Fruit fly (Drosophila melanogaster) whole organism, prepupa: ENCODE data around the gene CG33233.

Experiments used
- Blimp-1 ChIP-seq: fragments of 200-800 bp; sonication (Bioruptor generic); optimal IDR thresholded peaks from 3 replicates; lab custom pipeline; 2017; ENCODE audit warnings: missing biosample characterization, missing genetic modification characterization, mild to moderate bottlenecking, moderate library complexity, missing genetic modification reagents
- CG10631 ChIP-seq: fragments of 200-800 bp; sonication (Bioruptor generic); optimal IDR thresholded peaks from 2 replicates; lab custom pipeline; 2016; ENCODE audit warnings: missing biosample characterization, missing genetic modification characterization
- CG10669 ChIP-seq: fragments of 200-800 bp; sonication (Bioruptor generic); optimal IDR thresholded peaks from 3 replicates; lab custom pipeline; 2018; ENCODE audit warnings: missing biosample characterization, mild to moderate bottlenecking, missing genetic modification characterization, moderate library complexity
- CG11294 ChIP-seq: fragments of 200-800 bp; sonication (Bioruptor generic); IDR thresholded peaks from 2 replicates; pipeline ENCODE4 v1.3.6; 2022; ENCODE audit warnings: missing biosample characterization, missing genetic modification characterization
- CG11762 ChIP-seq: fragments of 200-800 bp; sonication (Bioruptor generic); optimal IDR thresholded peaks from 3 replicates; lab custom pipeline; 2016; ENCODE audit warnings: missing biosample characterization, missing genetic modification characterization; ENCODE audit not compliant: insufficient read depth
- CG15336 ChIP-seq: fragments of 200-800 bp; sonication (Bioruptor generic); IDR thresholded peaks from 2 replicates; pipeline ENCODE4 v1.3.6; 2022; ENCODE audit warnings: missing biosample characterization, missing genetic modification characterization
- CG1621 ChIP-seq: fragments of 200-800 bp; sonication (Bioruptor generic); optimal IDR thresholded peaks from 3 replicates; lab custom pipeline; 2018; ENCODE audit warnings: missing biosample characterization, mild to moderate bottlenecking, missing genetic modification characterization
- CG16779 ChIP-seq: fragments of 200-800 bp; sonication (Bioruptor generic); optimal IDR thresholded peaks from 3 replicates; lab custom pipeline; 2017; ENCODE audit warnings: missing biosample characterization, mild to moderate bottlenecking, missing genetic modification characterization
- CG31627 ChIP-seq: fragments of 200-800 bp; sonication (Bioruptor generic); optimal IDR thresholded peaks from 3 replicates; lab custom pipeline; 2016; ENCODE audit warnings: missing biosample characterization, missing genetic modification characterization
- CG34406 ChIP-seq: fragments of 200-800 bp; sonication (Bioruptor generic); optimal IDR thresholded peaks from 3 replicates; lab custom pipeline; 2016; ENCODE audit warnings: missing biosample characterization, missing genetic modification characterization
- CG3919 ChIP-seq: fragments of 200-800 bp; sonication (Bioruptor generic); optimal IDR thresholded peaks from 3 replicates; lab custom pipeline; 2016; ENCODE audit warnings: missing biosample characterization, missing genetic modification characterization
- CG4318 ChIP-seq: fragments of 200-800 bp; sonication (Bioruptor generic); optimal IDR thresholded peaks from 3 replicates; lab custom pipeline; 2017; ENCODE audit warnings: missing biosample characterization, mild to moderate bottlenecking, missing genetic modification characterization
- CG6163 ChIP-seq: fragments of 200-800 bp; sonication (Bioruptor generic); IDR thresholded peaks from 3 replicates; pipeline ENCODE4 v1.3.6; 2022; ENCODE audit warnings: missing biosample characterization, missing genetic modification characterization
- CG6792 ChIP-seq: fragments of 200-800 bp; sonication (Bioruptor generic); optimal IDR thresholded peaks from 3 replicates; lab custom pipeline; 2016; ENCODE audit warnings: missing biosample characterization, missing genetic modification characterization
- CG6854 ChIP-seq: fragments of 200-800 bp; sonication (Bioruptor generic); optimal IDR thresholded peaks from 2 replicates; lab custom pipeline; 2017; ENCODE audit warnings: missing biosample characterization, mild to moderate bottlenecking, missing genetic modification characterization
- CG7368 ChIP-seq: fragments of 200-800 bp; sonication (Bioruptor generic); optimal IDR thresholded peaks from 3 replicates; lab custom pipeline; 2016; ENCODE audit warnings: missing biosample characterization, missing genetic modification characterization
- CG8119 ChIP-seq: fragments of 200-800 bp; sonication (Bioruptor generic); IDR thresholded peaks from 3 replicates; pipeline ENCODE4 v1.3.6; 2022; ENCODE audit warnings: missing biosample characterization, missing genetic modification characterization
- CG8319 ChIP-seq: fragments of 200-800 bp; sonication (Bioruptor generic); optimal IDR thresholded peaks from 3 replicates; lab custom pipeline; 2016; ENCODE audit warnings: missing biosample characterization, missing genetic modification characterization
- CG9139 ChIP-seq: fragments of 200-800 bp; sonication (Bioruptor generic); optimal IDR thresholded peaks from 3 replicates; lab custom pipeline; 2017; ENCODE audit warnings: missing biosample characterization, mild to moderate bottlenecking, missing genetic modification characterization
- Eip75B ChIP-seq: fragments of 200-800 bp; sonication (Bioruptor generic); optimal IDR thresholded peaks from 3 replicates; lab custom pipeline; 2016; ENCODE audit warnings: missing biosample characterization, missing genetic modification characterization
- Eip78C ChIP-seq: fragments of 200-800 bp; sonication (Bioruptor generic); peaks from one replicate; lab custom pipeline; 2016; ENCODE audit warnings: missing biosample characterization, missing genetic modification characterization
- Eip93F ChIP-seq: fragments of 200-800 bp; sonication (Bioruptor generic); optimal IDR thresholded peaks from 2 replicates; lab custom pipeline; 2016; ENCODE audit warnings: missing biosample characterization, mild to moderate bottlenecking, missing genetic modification characterization
- Ets96B ChIP-seq: fragments of 200-800 bp; optimal IDR thresholded peaks from 2 replicates; lab custom pipeline; 2019; ENCODE audit warnings: missing biosample characterization, mild to moderate bottlenecking, missing genetic modification characterization, moderate library complexity
- Hr39 ChIP-seq: fragments of 200-800 bp; sonication (Bioruptor generic); optimal IDR thresholded peaks from 2 replicates; lab custom pipeline; 2016; ENCODE audit warnings: missing biosample characterization, missing genetic modification characterization
- Hr4 ChIP-seq: fragments of 200-800 bp; sonication (Bioruptor generic); optimal IDR thresholded peaks from 3 replicates; lab custom pipeline; 2016; ENCODE audit warnings: missing biosample characterization, missing genetic modification characterization
- Met ChIP-seq: fragments of 200-800 bp; sonication (Bioruptor generic); optimal IDR thresholded peaks from 3 replicates; lab custom pipeline; 2016; ENCODE audit warnings: missing biosample characterization, missing genetic modification characterization
- OdsH ChIP-seq: fragments of 200-800 bp; sonication (Bioruptor generic); optimal IDR thresholded peaks from 3 replicates; lab custom pipeline; 2016; ENCODE audit warnings: missing biosample characterization, missing genetic modification characterization
- Smox ChIP-seq: fragments of 200-800 bp; sonication (Bioruptor generic); optimal IDR thresholded peaks from 3 replicates; lab custom pipeline; 2016; ENCODE audit warnings: missing biosample characterization, missing genetic modification characterization
- Sox102F ChIP-seq: fragments of 200-800 bp; sonication (Bioruptor generic); optimal IDR thresholded peaks from 2 replicates; lab custom pipeline; 2016; ENCODE audit warnings: missing biosample characterization, mild to moderate bottlenecking, missing genetic modification characterization
- Sox14 ChIP-seq: fragments of 200-800 bp; sonication (Bioruptor generic); optimal IDR thresholded peaks from 3 replicates; lab custom pipeline; 2016; ENCODE audit warnings: missing biosample characterization, missing genetic modification characterization
- achi ChIP-seq: fragments of 200-800 bp; sonication (Bioruptor generic); optimal IDR thresholded peaks from 3 replicates; lab custom pipeline; 2016; ENCODE audit warnings: missing biosample characterization, missing genetic modification characterization
- acj6 ChIP-seq: fragments of 200-800 bp; sonication (Bioruptor generic); optimal IDR thresholded peaks from 3 replicates; lab custom pipeline; 2016; ENCODE audit warnings: missing biosample characterization, missing genetic modification characterization
- cyc ChIP-seq: fragments of 200-800 bp; sonication (Bioruptor generic); optimal IDR thresholded peaks from 3 replicates; lab custom pipeline; 2016; ENCODE audit warnings: missing biosample characterization, missing genetic modification characterization
- eg ChIP-seq: fragments of 200-800 bp; sonication (Bioruptor generic); IDR thresholded peaks from 3 replicates; pipeline ENCODE4 v1.3.6; 2022; ENCODE audit warnings: missing biosample characterization, missing genetic modification characterization
- fkh ChIP-seq: fragments of 200-800 bp; sonication (Bioruptor generic); optimal IDR thresholded peaks from 3 replicates; lab custom pipeline; 2017; ENCODE audit warnings: missing biosample characterization, mild to moderate bottlenecking, missing genetic modification characterization, moderate library complexity
- lz ChIP-seq: fragments of 200-800 bp; sonication (Bioruptor generic); optimal IDR thresholded peaks from 3 replicates; lab custom pipeline; 2016; ENCODE audit warnings: missing biosample characterization, missing genetic modification characterization
- net ChIP-seq: fragments of 200-800 bp; sonication (Bioruptor generic); optimal IDR thresholded peaks from 3 replicates; lab custom pipeline; 2016; ENCODE audit warnings: missing biosample characterization, missing genetic modification characterization
- pdm3 ChIP-seq: fragments of 200-800 bp; sonication (Bioruptor generic); optimal IDR thresholded peaks from 3 replicates; lab custom pipeline; 2016; ENCODE audit warnings: missing biosample characterization, missing genetic modification characterization
- svp ChIP-seq: fragments of 200-800 bp; sonication (Bioruptor generic); peaks from one replicate; lab custom pipeline; 2016; ENCODE audit warnings: missing biosample characterization, missing genetic modification characterization
- topi ChIP-seq: fragments of 200-800 bp; sonication (Bioruptor generic); optimal IDR thresholded peaks from 3 replicates; lab custom pipeline; 2016; ENCODE audit warnings: missing biosample characterization, missing genetic modification characterization

The CG33233 gene

dm6 chr3L:2631406-2631805 is 28.0 kb upstream of the CG33233 start, which contains the start of the genes CG42245 and MEP-1 (continued):
- no peak for TF ChIP-seq CG15336 (GFP tag; lab: Robert Waterston, UW)
- peak; percentile 70 for TF ChIP-seq Met (GFP tag; lab: Kevin White, UChicago)
- peak; percentile 48 for TF ChIP-seq lz (GFP tag; lab: Kevin White, UChicago)
- no peak for TF ChIP-seq CG9139
- TF ChIP-seq Eip75B (GFP tag; lab: Kevin White, UChicago): peak; percentile 61
- TF ChIP-seq Sox102F (GFP tag; lab: Kevin White, UChicago): peak; percentile 66
- peak; percentile 34 for TF ChIP-seq CG7368 (GFP tag; lab: Kevin White, UChicago)
- TF ChIP-seq Blimp-1 (GFP tag; lab: Kevin White, UChicago): no peak
- no peak for TF ChIP-seq CG11294
- no peak for TF ChIP-seq Eip93F (GFP tag; lab: Kevin White, UChicago)
- TF ChIP-seq achi: peak; percentile 26
- TF ChIP-seq CG10631 (GFP tag; lab: Kevin White, UChicago): peak; percentile 55
- peak; percentile 53 for TF ChIP-seq topi (GFP tag; lab: Kevin White, UChicago)
- peak; percentile 80 for TF ChIP-seq svp (GFP tag; lab: Kevin White, UChicago)
- no peak for TF ChIP-seq CG6854 (GFP tag; lab: Kevin White, UChicago)
- TF ChIP-seq CG31627 (GFP tag; lab: Kevin White, UChicago): peak; percentile 54
- peak; percentile 30 for TF ChIP-seq CG6792
- peak; percentile 30 for TF ChIP-seq Ets96B (tag; lab: Kevin White, UChicago)

- TF ChIP-seq Sox14 (GFP tag; lab: Kevin White, UChicago) (peak; percentile 84), Eip78C (GFP tag; lab: Kevin White, UChicago) (peak; percentile 36), CG9139 (peak; percentile 3), CG31627 (GFP tag; lab: Kevin White, UChicago) (no peak), CG6854 (GFP tag; lab: Kevin White, UChicago) (no peak), CG3919 (GFP tag; lab: Kevin White, UChicago) (no peak)
Observed at dm6 chr3L:2632048-2632762, 27.2 kb upstream of the CG33233 start.

- TF ChIP-seq CG15336 (GFP tag; lab: Robert Waterston, UW) (peak; percentile 45; the same call in 1 of the 2 replicates), Hr4 (GFP tag; lab: Kevin White, UChicago) (no peak), net (peak; percentile 12), CG16779 (tag; lab: Kevin White, UChicago) (no peak), Met (GFP tag; lab: Kevin White, UChicago) (no peak), CG3919 (GFP tag; lab: Kevin White, UChicago) (peak; percentile 15), CG4318 (no peak), eg (GFP tag; lab: Robert Waterston, UW) (0 out of 3 replicates have a peak, but pooled peaks have one; percentile 26), CG7368 (GFP tag; lab: Kevin White, UChicago) (no peak), CG1621 (tag; lab: Kevin White, UChicago) (peak; percentile 9), Ets96B (tag; lab: Kevin White, UChicago) (no peak), CG6163 (GFP tag; lab: Robert Waterston, UW) (peak; percentile 72)
Observed at dm6 chr3L:2632763-2633100, 26.7 kb upstream of the CG33233 start.

dm6 chr3L:2634929-2635799 is 24.3 kb upstream of the CG33233 start:
- peak; percentile 46 for TF ChIP-seq CG11762 (GFP tag; lab: Kevin White, UChicago)
- peak; percentile 67 for TF ChIP-seq Hr39 (GFP tag; lab: Kevin White, UChicago)
- peak; percentile 59 for TF ChIP-seq CG10669 (GFP tag; lab: Kevin White, UChicago)
- TF ChIP-seq Ets96B (tag; lab: Kevin White, UChicago): peak; percentile 8
- TF ChIP-seq CG6163 (GFP tag; lab: Robert Waterston, UW): peak; percentile 93
- TF ChIP-seq CG31627 (GFP tag; lab: Kevin White, UChicago): peak; percentile 82
- peak; percentile 84 for TF ChIP-seq lz (GFP tag; lab: Kevin White, UChicago)
- peak; percentile 77 for TF ChIP-seq cyc (GFP tag; lab: Kevin White, UChicago)
- peak; percentile 58 for TF ChIP-seq Hr4 (GFP tag; lab: Kevin White, UChicago)
- TF ChIP-seq fkh (GFP tag; lab: Kevin White, UChicago): peak; percentile 79
- TF ChIP-seq CG8119 (GFP tag; lab: Robert Waterston, UW): no peak
- peak; percentile 81 for TF ChIP-seq acj6
- peak; percentile 77 for TF ChIP-seq pdm3 (GFP tag; lab: Kevin White, UChicago)
- TF ChIP-seq CG9139: peak; percentile 73
- peak; percentile 86 for TF ChIP-seq Sox102F (GFP tag; lab: Kevin White, UChicago)
- TF ChIP-seq Eip93F (GFP tag; lab: Kevin White, UChicago): no peak
- TF ChIP-seq Eip75B (GFP tag; lab: Kevin White, UChicago): peak; percentile 80
- peak; percentile 68 for TF ChIP-seq CG8319 (GFP tag; lab: Kevin White, UChicago)
- TF ChIP-seq CG34406 (GFP tag; lab: Kevin White, UChicago): peak; percentile 78
- TF ChIP-seq eg (GFP tag; lab: Robert Waterston, UW): peak; percentile 81
- peak; percentile 63 for TF ChIP-seq CG6792
- peak; percentile 69 for TF ChIP-seq OdsH (GFP tag; lab: Kevin White, UChicago)
- peak; percentile 38 for TF ChIP-seq CG10631 (GFP tag; lab: Kevin White, UChicago)
- TF ChIP-seq net: peak; percentile 80
- TF ChIP-seq Smox: peak; percentile 78
- TF ChIP-seq CG16779 (tag; lab: Kevin White, UChicago): peak; percentile 71
